Worm (Caenorhabditis elegans) whole organism, L1 larva: ENCODE measurements around the gene ugtp-1.

ENCODE experiments used
- Y116A8C.19 ChIP-seq: sonication (generic microtip); optimal IDR thresholded peaks from 2 replicates; lab custom pipeline; 2016; ENCODE audit warnings: missing compliant biosample characterization, missing genetic modification characterization, borderline replicate concordance
- alr-1 ChIP-seq: fragments of 200-800 bp; sonication (Bioruptor generic); optimal IDR thresholded peaks from 2 replicates; lab custom pipeline; 2018; ENCODE audit warnings: borderline replicate concordance, mild to moderate bottlenecking, missing genetic modification characterization, missing compliant biosample characterization
- aly-2 ChIP-seq: fragments of 150-350 bp; optimal IDR thresholded peaks from 2 replicates; lab custom pipeline; 2014; ENCODE audit warnings: missing biosample characterization, missing genetic modification characterization
- ama-1 ChIP-seq: fragments of 150-350 bp; optimal IDR thresholded peaks from 2 replicates; lab custom pipeline; 2014
- ceh-90 ChIP-seq: sonication (generic microtip); optimal IDR thresholded peaks from 2 replicates; lab custom pipeline; 2016; ENCODE audit warnings: missing genetic modification characterization, missing compliant biosample characterization
- fkh-10 ChIP-seq: sonication (generic microtip); optimal IDR thresholded peaks from 2 replicates; lab custom pipeline; 2017; ENCODE audit warnings: missing biosample characterization, missing genetic modification reagents, missing genetic modification characterization
- lin-39 ChIP-seq: fragments of 150-350 bp; optimal IDR thresholded peaks from 2 replicates; lab custom pipeline; 2014; ENCODE audit warnings: missing biosample characterization, missing genetic modification reagents, missing genetic modification characterization
- mep-1 ChIP-seq: fragments of 150-350 bp; optimal IDR thresholded peaks from 2 replicates; lab custom pipeline; 2014; ENCODE audit warnings: missing biosample characterization, missing genetic modification characterization
- nhr-28 ChIP-seq: fragments of 150-350 bp; optimal IDR thresholded peaks from 2 replicates; lab custom pipeline; 2014; ENCODE audit warnings: missing biosample characterization, missing genetic modification characterization
- nhr-77 ChIP-seq: fragments of 150-350 bp; optimal IDR thresholded peaks from 2 replicates; lab custom pipeline; 2014; ENCODE audit warnings: missing biosample characterization, missing genetic modification characterization
- nhr-85 ChIP-seq: sonication (generic microtip); peaks from one replicate; lab custom pipeline; 2016; ENCODE audit warnings: missing genetic modification characterization, inconsistent platforms, missing compliant biosample characterization
- pqm-1 ChIP-seq: sonication (generic microtip); optimal IDR thresholded peaks from 3 replicates; lab custom pipeline; 2017; ENCODE audit warnings: missing biosample characterization, missing genetic modification characterization
- snu-23 ChIP-seq: sonication (generic microtip); optimal IDR thresholded peaks from 2 replicates; lab custom pipeline; 2016; ENCODE audit warnings: missing genetic modification characterization, missing compliant biosample characterization
- ztf-4 ChIP-seq: fragments of 150-350 bp; optimal IDR thresholded peaks from 2 replicates; lab custom pipeline; 2014; ENCODE audit warnings: missing biosample characterization, missing genetic modification characterization

- TF ChIP-seq aly-2 (tag; lab: Kevin White, UChicago) = no peak
- TF ChIP-seq ztf-4 = no peak
- TF ChIP-seq nhr-28 (tag; lab: Kevin White, UChicago) = no peak
- TF ChIP-seq snu-23 = no peak
- no peak for TF ChIP-seq nhr-85 (tag; lab: Kevin White, UChicago)
- TF ChIP-seq Y116A8C.19 = no peak
- TF ChIP-seq mep-1 (tag; lab: Kevin White, UChicago) = no peak
- no peak for TF ChIP-seq ama-1 (lab: Kevin White, UChicago)
- no peak for TF ChIP-seq fkh-10
- no peak for TF ChIP-seq nhr-77 (tag; lab: Kevin White, UChicago)
- no peak for TF ChIP-seq ceh-90 (tag; lab: Kevin White, UChicago)
- no peak for TF ChIP-seq pqm-1 (tag; lab: Kevin White, UChicago)
- TF ChIP-seq lin-39 (tag; lab: Kevin White, UChicago) = no peak
- no peak for TF ChIP-seq alr-1
Measured at ce11 chrIII:8738289-8738688, 12.2 kb downstream of the ugtp-1 start.
